Worm (Caenorhabditis elegans): ENCODE measurements around the gene F36A4.4.

Gene F36A4.4

DNA sequence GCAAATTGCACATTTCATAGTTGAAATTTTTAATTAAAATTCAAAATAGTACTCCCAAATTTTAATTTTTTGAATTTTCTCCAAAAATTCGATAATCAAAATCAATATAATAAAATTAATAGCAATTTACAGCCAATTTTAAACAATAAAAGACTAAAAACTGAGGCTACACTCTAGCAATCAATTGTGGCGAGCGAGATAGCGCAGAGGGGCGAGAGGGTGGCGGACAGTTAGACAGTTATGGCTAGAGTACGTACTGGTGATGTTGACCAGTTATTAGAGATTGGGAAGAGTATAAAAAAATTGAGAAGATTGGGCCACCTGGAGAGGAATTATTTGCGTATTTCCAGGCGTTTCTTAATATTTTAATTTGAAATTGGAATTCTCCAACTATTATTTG, 10.3 kb downstream of the F36A4.4 start, which contains the start of gene nhr-78:
Gene nhr-78, minus strand, starts transcription at position 182 of the 400 bp plus-strand sequence.
- no peak for TF ChIP-seq flh-1 (GFP tag; optimal IDR thresholded peaks at IDR 0.05)
- TF ChIP-seq ham-2 (GFP tag; optimal IDR thresholded peaks at IDR 0.05): no peak
- no peak for TF ChIP-seq cnd-1 (tag; optimal IDR thresholded peaks at IDR 0.05)
- no peak for TF ChIP-seq M03D4.4 (tag; optimal IDR thresholded peaks at IDR 0.05)
- TF ChIP-seq mab-5 (tag; optimal IDR thresholded peaks at IDR 0.05): no peak
- no peak for TF ChIP-seq pha-4 (tag; optimal IDR thresholded peaks at IDR 0.05)
- TF ChIP-seq ceh-43 (GFP tag; optimal IDR thresholded peaks at IDR 0.05): no peak
- no peak for TF ChIP-seq unc-120 (tag; optimal IDR thresholded peaks at IDR 0.05; ENCODE audit: poor library complexity, severe bottlenecking)

DNA sequence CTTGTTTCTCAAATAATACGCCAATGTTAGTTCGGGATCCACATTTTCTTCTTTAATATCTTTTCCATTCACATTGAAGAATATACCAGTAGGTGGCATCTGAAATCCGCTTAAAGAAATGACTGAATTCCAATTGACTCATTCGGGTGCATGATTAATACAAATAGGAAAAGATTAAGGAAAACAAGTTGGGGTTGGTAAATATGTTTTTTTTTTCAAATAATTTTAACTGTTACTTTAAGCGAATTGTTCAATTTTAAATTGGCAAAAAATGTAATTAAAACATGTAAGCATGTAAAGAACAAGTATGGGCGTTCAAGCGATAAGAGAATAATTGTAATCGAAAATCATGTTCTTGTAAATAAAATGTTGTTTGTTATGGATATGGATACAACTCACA, 16.6 kb downstream of the F36A4.4 start, which contains the start of gene F15E6.6:
Gene F15E6.6, minus strand, starts transcription at position 101 of the 400 bp plus-strand sequence.
- TF ChIP-seq lin-13 (tag; optimal IDR thresholded peaks at IDR 0.05) (no peak), elt-3 (tag; optimal IDR thresholded peaks at IDR 0.05) (no peak), drap-1 (GFP tag; optimal IDR thresholded peaks at IDR 0.05) (no peak), nhr-28 (tag; optimal IDR thresholded peaks at IDR 0.05) (no peak), unc-62 (GFP tag; optimal IDR thresholded peaks at IDR 0.05) (no peak), lsy-2 (tag; optimal IDR thresholded peaks at IDR 0.05) (no peak), sem-2 (GFP tag; optimal IDR thresholded peaks at IDR 0.05) (no peak), flh-1 (GFP tag; optimal IDR thresholded peaks at IDR 0.05) (no peak), nhr-76 (tag; optimal IDR thresholded peaks at IDR 0.05) (no peak), mab-5 (tag; optimal IDR thresholded peaks at IDR 0.05) (no peak), unc-39 (tag; optimal IDR thresholded peaks at IDR 0.05) (no peak), ham-2 (GFP tag; optimal IDR thresholded peaks at IDR 0.05) (no peak), ztf-11 (tag; optimal IDR thresholded peaks at IDR 0.05) (no peak), M03D4.4 (tag; optimal IDR thresholded peaks at IDR 0.05) (no peak), lin-32 (GFP tag; optimal IDR thresholded peaks at IDR 0.05) (no peak), pha-4 (tag; optimal IDR thresholded peaks at IDR 0.05) (no peak), blmp-1 (tag; optimal IDR thresholded peaks at IDR 0.05) (no peak), sptf-1 (tag; optimal IDR thresholded peaks at IDR 0.05) (no peak), mep-1 (tag; optimal IDR thresholded peaks at IDR 0.05) (no peak), zip-8 (tag; optimal IDR thresholded peaks at IDR 0.05) (no peak)

DNA sequence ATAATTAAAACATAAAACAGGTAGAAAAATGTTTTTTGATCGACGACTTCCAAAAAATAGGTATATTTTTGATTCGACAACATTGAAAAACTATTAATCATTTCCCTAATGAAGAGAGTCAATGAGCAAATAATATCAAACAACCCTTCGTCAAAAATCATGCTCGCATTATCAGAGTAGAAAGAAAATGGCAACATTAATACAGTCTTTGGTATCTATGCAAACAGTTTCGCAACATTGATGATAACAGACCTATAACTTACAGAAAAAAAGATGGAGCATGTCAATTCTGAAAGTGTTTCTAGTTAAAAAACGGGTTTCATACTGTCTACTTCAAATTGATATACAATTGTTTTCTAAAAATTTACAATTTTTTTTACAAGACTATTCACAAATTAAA, 17.6 kb downstream of the F36A4.4 start:
- no peak for TF ChIP-seq lsy-2 (tag; optimal IDR thresholded peaks at IDR 0.05)

DNA sequence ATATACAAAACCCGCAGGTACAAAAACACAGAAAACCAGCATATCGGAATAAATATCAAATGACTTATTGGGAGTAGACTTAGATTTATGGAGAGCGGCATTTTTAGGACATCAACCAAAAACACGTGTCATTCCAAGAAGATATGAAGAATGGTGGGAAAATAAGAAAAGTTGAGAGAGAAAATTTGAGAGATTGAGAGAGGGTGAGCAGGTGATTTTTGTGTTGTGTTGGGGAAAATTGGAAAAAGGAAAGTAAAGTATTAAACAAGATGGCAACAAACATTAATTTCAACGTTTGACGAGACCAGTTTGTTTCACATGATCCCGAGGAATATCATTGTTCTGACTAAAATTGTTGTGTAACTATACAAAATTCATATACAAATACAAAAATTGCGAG, 20.9 kb downstream of the F36A4.4 start, which contains the start of gene srv-4:
Gene srv-4, minus strand, starts transcription at position 101 of the 400 bp plus-strand sequence.
- TF ChIP-seq mep-1 (tag; optimal IDR thresholded peaks at IDR 0.05) (no peak), ceh-39 (tag; optimal IDR thresholded peaks at IDR 0.05) (no peak), ces-1 (GFP tag; optimal IDR thresholded peaks at IDR 0.05) (no peak), nhr-237 (tag; optimal IDR thresholded peaks at IDR 0.05) (no peak), sem-2 (GFP tag; optimal IDR thresholded peaks at IDR 0.05) (no peak), blmp-1 (tag; optimal IDR thresholded peaks at IDR 0.05) (no peak), ztf-11 (tag; optimal IDR thresholded peaks at IDR 0.05) (no peak), pha-4 (tag; optimal IDR thresholded peaks at IDR 0.05) (no peak), mab-5 (tag; optimal IDR thresholded peaks at IDR 0.05) (no peak), lsy-2 (tag; optimal IDR thresholded peaks at IDR 0.05) (no peak), zip-8 (tag; optimal IDR thresholded peaks at IDR 0.05) (no peak), unc-120 (tag; optimal IDR thresholded peaks at IDR 0.05; ENCODE audit: poor library complexity, severe bottlenecking) (no peak), unc-39 (tag; optimal IDR thresholded peaks at IDR 0.05) (no peak), bed-3 (GFP tag; optimal IDR thresholded peaks at IDR 0.05) (no peak), unc-62 (GFP tag; optimal IDR thresholded peaks at IDR 0.05) (no peak), hlh-1 (tag; optimal IDR thresholded peaks at IDR 0.05) (no peak), cnd-1 (tag; optimal IDR thresholded peaks at IDR 0.05) (no peak), mls-2 (tag; optimal IDR thresholded peaks at IDR 0.05) (no peak), tbx-8 (GFP tag; optimal IDR thresholded peaks at IDR 0.05) (no peak), drap-1 (GFP tag; optimal IDR thresholded peaks at IDR 0.05) (no peak)

DNA sequence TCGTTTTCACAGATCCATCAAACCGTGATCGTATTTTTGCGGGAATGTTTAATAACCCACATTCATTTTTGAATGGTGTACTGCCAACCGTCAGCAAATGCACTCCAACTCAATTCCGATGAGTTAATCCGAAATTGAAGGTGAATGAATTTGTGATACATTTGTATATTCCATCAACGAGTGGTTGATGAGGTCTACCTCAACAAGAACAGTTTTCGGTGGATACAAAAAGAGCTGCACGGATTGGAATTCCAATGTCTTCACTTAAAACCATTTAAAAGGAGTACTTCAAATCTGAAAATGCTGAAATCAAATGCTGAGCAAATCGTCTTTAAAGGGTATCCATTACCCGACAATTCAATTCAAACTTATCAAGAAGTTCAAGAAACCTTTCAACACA, 21.8 kb downstream of the F36A4.4 start, which contains the start of gene F15E6.5:
Gene F15E6.5, plus strand, starts transcription at position 301 of the 400 bp plus-strand sequence.
- TF ChIP-seq cnd-1 (tag; optimal IDR thresholded peaks at IDR 0.05) (no peak), mep-1 (tag; optimal IDR thresholded peaks at IDR 0.05) (no peak), ham-2 (GFP tag; optimal IDR thresholded peaks at IDR 0.05) (no peak), ceh-43 (GFP tag; optimal IDR thresholded peaks at IDR 0.05) (no peak), ztf-11 (tag; optimal IDR thresholded peaks at IDR 0.05) (no peak), nhr-2 (tag; optimal IDR thresholded peaks at IDR 0.05) (no peak), zip-8 (tag; optimal IDR thresholded peaks at IDR 0.05) (no peak), sptf-1 (tag; optimal IDR thresholded peaks at IDR 0.05) (no peak), sem-2 (GFP tag; optimal IDR thresholded peaks at IDR 0.05) (no peak), pha-4 (tag; optimal IDR thresholded peaks at IDR 0.05) (no peak), hlh-1 (tag; optimal IDR thresholded peaks at IDR 0.05) (no peak), elt-1 (tag; optimal IDR thresholded peaks at IDR 0.05; ENCODE audit: borderline replicate concordance, insufficient read depth) (no peak), flh-1 (GFP tag; optimal IDR thresholded peaks at IDR 0.05) (no peak)
